Worm (Caenorhabditis elegans) whole organism, early embryonic: Measurements from ENCODE around the gene ZK637.15.

Experiments
- B0310.2 ChIP-seq: sonication (generic microtip); optimal IDR thresholded peaks from 2 replicates; lab custom pipeline; 2016; ENCODE audit warnings: mild to moderate bottlenecking, missing genetic modification characterization, missing compliant biosample characterization
- F13C5.2 ChIP-seq: sonication (generic microtip); optimal IDR thresholded peaks from 2 replicates; lab custom pipeline; 2017; ENCODE audit warnings: mild to moderate bottlenecking, missing genetic modification characterization, inconsistent platforms, missing compliant biosample characterization
- aly-1 ChIP-seq: sonication (generic microtip); optimal IDR thresholded peaks from 2 replicates; lab custom pipeline; 2016; ENCODE audit warnings: missing genetic modification characterization, missing compliant biosample characterization
- ama-1 ChIP-seq: fragments of 150-350 bp; optimal IDR thresholded peaks from 2 replicates; lab custom pipeline; 2014
- ceh-13 ChIP-seq: fragments of 200-800 bp; sonication (Bioruptor generic); optimal IDR thresholded peaks from 2 replicates; lab custom pipeline; 2018; ENCODE audit warnings: mild to moderate bottlenecking, missing genetic modification characterization, missing compliant biosample characterization
- ceh-36 ChIP-seq: sonication (generic microtip); optimal IDR thresholded peaks from 2 replicates; lab custom pipeline; 2016; ENCODE audit warnings: missing genetic modification characterization, inconsistent platforms, missing compliant biosample characterization
- ets-7 ChIP-seq: sonication (generic microtip); optimal IDR thresholded peaks from 2 replicates; lab custom pipeline; 2016; ENCODE audit warnings: missing genotype, missing genetic modification characterization, missing compliant biosample characterization
- flt-1 ChIP-seq: fragments of 200-800 bp; sonication (Bioruptor generic); IDR thresholded peaks from 2 replicates; pipeline ENCODE4 v1.3.6; 2022; ENCODE audit warnings: missing genetic modification characterization, missing compliant biosample characterization
- hmbx-1 ChIP-seq: sonication (generic microtip); optimal IDR thresholded peaks from 2 replicates; lab custom pipeline; 2016; ENCODE audit warnings: mild to moderate bottlenecking, missing genetic modification characterization, missing compliant biosample characterization
- hmg-4 ChIP-seq: fragments of 200-800 bp; sonication (Bioruptor generic); optimal IDR thresholded peaks from 2 replicates; lab custom pipeline; 2018; ENCODE audit warnings: mild to moderate bottlenecking, missing genetic modification characterization, missing compliant biosample characterization
- hnd-1 ChIP-seq: sonication (generic microtip); optimal IDR thresholded peaks from 2 replicates; lab custom pipeline; 2016; ENCODE audit warnings: missing genetic modification characterization, missing compliant biosample characterization
- pes-1 ChIP-seq: fragments of 200-800 bp; sonication (Bioruptor generic); IDR thresholded peaks from 2 replicates; pipeline ENCODE4 v1.3.6; 2022; ENCODE audit warnings: missing genetic modification reagents, missing genetic modification characterization, missing compliant biosample characterization
- scrt-1 ChIP-seq: fragments of 200-800 bp; sonication (Bioruptor generic); IDR thresholded peaks from 2 replicates; pipeline ENCODE4 v1.3.6; 2022; ENCODE audit warnings: missing genetic modification characterization, missing compliant biosample characterization
- sea-1 ChIP-seq: fragments of 200-800 bp; sonication (Bioruptor generic); conservative IDR thresholded peaks from 2 replicates; pipeline ENCODE4 v1.3.6; 2022; ENCODE audit warnings: missing genetic modification characterization, missing compliant biosample characterization
- tbx-11 ChIP-seq: fragments of 200-800 bp; sonication (Bioruptor generic); IDR thresholded peaks from 2 replicates; pipeline ENCODE4 v1.3.6; 2022; ENCODE audit warnings: missing genetic modification characterization, missing compliant biosample characterization
- tbx-37 ChIP-seq: fragments of 200-800 bp; sonication (Bioruptor generic); conservative IDR thresholded peaks from 2 replicates; pipeline ENCODE4 v1.3.6; 2022; ENCODE audit warnings: missing genetic modification reagents, missing genetic modification characterization, missing compliant biosample characterization
- tra-4 ChIP-seq: sonication (generic microtip); optimal IDR thresholded peaks from 2 replicates; lab custom pipeline; 2017; ENCODE audit warnings: missing genetic modification characterization, missing compliant biosample characterization

ZK637.15 gene

ce11 chrIII:8911598-8912194, 8.2 kb upstream of the ZK637.15 start, which contains the start of gene tpk-1:
Gene tpk-1, plus strand, starts transcription at chrIII:8912144.
- TF ChIP-seq hnd-1 (tag; lab: Kevin White, UChicago) = no peak
- TF ChIP-seq ama-1 = no peak
- TF ChIP-seq B0310.2 (tag; lab: Kevin White, UChicago) = no peak
- no peak for TF ChIP-seq flt-1 (GFP tag; lab: Robert Waterston, UW)
- TF ChIP-seq ceh-36 (tag; lab: Kevin White, UChicago) = no peak
- no peak for TF ChIP-seq tbx-37
- TF ChIP-seq hmg-4 (GFP tag; lab: Kevin White, UChicago) = no peak
- no peak for TF ChIP-seq pes-1 (GFP tag; lab: Robert Waterston, UW)
- no peak for TF ChIP-seq ets-7

ce11 chrIII:8913469-8913868, 6.4 kb upstream of the ZK637.15 start, which contains the start of gene trxr-2:
Gene trxr-2, plus strand, starts transcription at chrIII:8913769.
- TF ChIP-seq ceh-36 (tag; lab: Kevin White, UChicago) = no peak
- TF ChIP-seq B0310.2 (tag; lab: Kevin White, UChicago) = no peak
- no peak for TF ChIP-seq hmg-4 (GFP tag; lab: Kevin White, UChicago)
- no peak for TF ChIP-seq ama-1
- no peak for TF ChIP-seq aly-1 (tag; lab: Kevin White, UChicago)
- TF ChIP-seq tra-4 = no peak
- no peak for TF ChIP-seq sea-1 (GFP tag; lab: Robert Waterston, UW)
- no peak for TF ChIP-seq ceh-13 (GFP tag; lab: Kevin White, UChicago)
- no peak for TF ChIP-seq hnd-1 (tag; lab: Kevin White, UChicago)
- no peak for TF ChIP-seq hmbx-1 (tag; lab: Kevin White, UChicago)

- TF ChIP-seq tbx-37 (no peak), ceh-13 (GFP tag; lab: Kevin White, UChicago) (no peak), tbx-11 (GFP tag; lab: Robert Waterston, UW) (no peak), aly-1 (tag; lab: Kevin White, UChicago) (no peak), ceh-36 (tag; lab: Kevin White, UChicago) (no peak), scrt-1 (GFP tag; lab: Robert Waterston, UW) (no peak), ama-1 (no peak), hmg-4 (GFP tag; lab: Kevin White, UChicago) (no peak)
Observed at ce11 chrIII:8917879-8918381, 2.0 kb upstream of the ZK637.15 start, which contains the start of gene cdc-25.3. Gene cdc-25.3, minus strand, starts transcription at chrIII:8917929.

ce11 chrIII:8922061-8922460, 2.2 kb downstream of the ZK637.15 start:
- no peak for TF ChIP-seq ets-7
- TF ChIP-seq scrt-1 (GFP tag; lab: Robert Waterston, UW) = no peak
- TF ChIP-seq hmbx-1 (tag; lab: Kevin White, UChicago) = no peak
- no peak for TF ChIP-seq ceh-13 (GFP tag; lab: Kevin White, UChicago)
- no peak for TF ChIP-seq hmg-4 (GFP tag; lab: Kevin White, UChicago)
- TF ChIP-seq F13C5.2 (tag; lab: Kevin White, UChicago) = no peak
- no peak for TF ChIP-seq B0310.2 (tag; lab: Kevin White, UChicago)
- TF ChIP-seq tbx-11 (GFP tag; lab: Robert Waterston, UW) = no peak
- no peak for TF ChIP-seq tra-4
- TF ChIP-seq hnd-1 (tag; lab: Kevin White, UChicago) = no peak
- no peak for TF ChIP-seq ceh-36 (tag; lab: Kevin White, UChicago)
- no peak for TF ChIP-seq ama-1
- no peak for TF ChIP-seq tbx-37
- no peak for TF ChIP-seq flt-1 (GFP tag; lab: Robert Waterston, UW)

- TF ChIP-seq B0310.2 (tag; lab: Kevin White, UChicago) (no peak), ceh-36 (tag; lab: Kevin White, UChicago) (no peak), ceh-13 (GFP tag; lab: Kevin White, UChicago) (no peak), F13C5.2 (tag; lab: Kevin White, UChicago) (no peak), ama-1 (no peak), pes-1 (GFP tag; lab: Robert Waterston, UW) (no peak), tra-4 (no peak), tbx-11 (GFP tag; lab: Robert Waterston, UW) (no peak), flt-1 (GFP tag; lab: Robert Waterston, UW) (no peak), ets-7 (no peak), tbx-37 (no peak), sea-1 (GFP tag; lab: Robert Waterston, UW) (no peak), scrt-1 (GFP tag; lab: Robert Waterston, UW) (no peak), hmbx-1 (tag; lab: Kevin White, UChicago) (no peak), aly-1 (tag; lab: Kevin White, UChicago) (no peak), hmg-4 (GFP tag; lab: Kevin White, UChicago) (no peak), hnd-1 (tag; lab: Kevin White, UChicago) (no peak)
Observed at ce11 chrIII:8923240-8923734, 3.4 kb downstream of the ZK637.15 start, which contains the start of gene glb-1. Gene glb-1, minus strand, starts transcription at chrIII:8923290.

ce11 chrIII:8923937-8924336, 4.1 kb downstream of the ZK637.15 start, which contains the start of gene ZK637.12:
Gene ZK637.12, plus strand, starts transcription at chrIII:8924237.
- no peak for TF ChIP-seq F13C5.2 (tag; lab: Kevin White, UChicago)
- no peak for TF ChIP-seq hmbx-1 (tag; lab: Kevin White, UChicago)
- TF ChIP-seq ets-7 = no peak
- no peak for TF ChIP-seq hnd-1 (tag; lab: Kevin White, UChicago)
- TF ChIP-seq pes-1 (GFP tag; lab: Robert Waterston, UW) = no peak
- no peak for TF ChIP-seq ceh-13 (GFP tag; lab: Kevin White, UChicago)
- TF ChIP-seq ceh-36 (tag; lab: Kevin White, UChicago) = no peak
- no peak for TF ChIP-seq sea-1 (GFP tag; lab: Robert Waterston, UW)
- no peak for TF ChIP-seq tra-4
- no peak for TF ChIP-seq tbx-11 (GFP tag; lab: Robert Waterston, UW)
- no peak for TF ChIP-seq hmg-4 (GFP tag; lab: Kevin White, UChicago)
- TF ChIP-seq flt-1 (GFP tag; lab: Robert Waterston, UW) = no peak
- TF ChIP-seq aly-1 (tag; lab: Kevin White, UChicago) = no peak
- no peak for TF ChIP-seq B0310.2 (tag; lab: Kevin White, UChicago)
